Fruit fly (Drosophila melanogaster): ENCODE results near the gene Polr2A.

Gene Polr2A

DNA sequence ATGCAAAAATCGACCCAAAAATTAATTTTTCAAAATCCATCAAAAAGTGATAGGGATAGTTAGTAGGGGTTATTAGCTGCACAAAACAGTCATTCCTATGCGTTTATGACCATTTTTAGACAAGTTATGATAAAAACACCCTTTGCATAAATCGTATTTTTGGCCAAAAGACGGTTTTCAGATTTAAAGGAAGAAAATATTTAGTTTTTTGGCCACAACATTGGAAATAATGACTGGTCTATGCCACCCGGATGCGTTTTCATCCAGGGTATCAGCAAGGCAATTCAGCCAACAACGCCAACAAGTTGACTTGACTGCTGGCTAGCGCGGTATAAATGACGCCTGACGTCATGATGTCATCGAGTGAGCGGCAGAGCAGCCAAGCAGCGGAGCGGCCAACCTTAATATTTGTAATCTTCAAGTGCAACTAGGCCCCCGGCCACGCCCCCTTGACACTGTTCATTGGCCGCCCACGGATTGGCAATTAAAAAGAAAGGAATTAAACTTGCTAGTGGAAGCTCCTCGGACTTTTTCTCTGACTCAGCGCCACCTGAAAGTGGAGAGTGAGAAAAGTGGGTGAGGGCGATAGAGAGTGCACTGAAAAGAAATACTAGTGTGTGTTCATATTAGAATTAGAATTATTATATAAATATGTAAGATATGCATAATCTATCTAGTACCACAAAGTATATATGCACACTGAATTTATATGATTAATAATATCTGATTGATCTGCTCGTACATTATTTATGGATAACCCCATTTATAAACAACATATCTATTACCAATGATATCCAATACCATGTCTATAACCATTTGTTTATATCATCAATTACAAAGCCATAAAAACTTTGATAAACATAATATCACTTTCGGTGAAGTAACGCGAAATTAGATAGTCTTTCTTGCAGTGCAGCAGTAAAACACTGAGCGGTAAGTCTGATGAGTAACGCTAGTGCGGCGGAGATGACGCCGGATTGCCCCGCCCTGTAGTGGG is 10.1 kb downstream of the Polr2A start (continued):
- peak; percentile 87 for TF ChIP-seq CG17829 (tag; optimal IDR thresholded peaks at IDR 0.05)
- peak; percentile 63 for TF ChIP-seq esg (GFP tag; conservative IDR thresholded peaks at IDR 0.05)
- no peak for TF ChIP-seq CG4360 (GFP tag; IDR thresholded peaks at IDR 0.05)
- no peak for TF ChIP-seq CG14965 (GFP tag; optimal IDR thresholded peaks at IDR 0.05; ENCODE audit: borderline replicate concordance)
- no peak for TF ChIP-seq HLHmδ (GFP tag; optimal IDR thresholded peaks at IDR 0.05)
- TF ChIP-seq CG18619 (GFP tag; optimal IDR thresholded peaks at IDR 0.05), result peak; percentile 87
- peak; percentile 27; the same call in 1 of the 2 replicates for TF ChIP-seq CG17328 (GFP tag; IDR thresholded peaks at IDR 0.05)
- peak; percentile 76 for TF ChIP-seq CG9215 (GFP tag; IDR thresholded peaks at IDR 0.05)
- no peak for TF ChIP-seq seq (GFP tag; IDR thresholded peaks at IDR 0.05)
- peak; percentile 54 for TF ChIP-seq CG2116 (GFP tag; optimal IDR thresholded peaks at IDR 0.05)
- peak; percentile 38 for TF ChIP-seq CG4617 (GFP tag; optimal IDR thresholded peaks at IDR 0.05; ENCODE audit: borderline replicate concordance)
- peak; percentile 47 to 83 for TF ChIP-seq dpn (GFP tag; optimal IDR thresholded peaks at IDR 0.05)
- TF ChIP-seq CG16779 (GFP tag; IDR thresholded peaks at IDR 0.05), result no peak
- TF ChIP-seq CTCF (GFP tag; optimal IDR thresholded peaks at IDR 0.05), result peak; percentile 19
- TF ChIP-seq croc (GFP tag; conservative IDR thresholded peaks at IDR 0.05), result no peak; the same call in 2 of the 3 replicates
- TF ChIP-seq tup (GFP tag; optimal IDR thresholded peaks at IDR 0.05), result no peak
- TF ChIP-seq fd3F (GFP tag; optimal IDR thresholded peaks at IDR 0.05), result peak; percentile 85
- peak; percentile 0 for TF ChIP-seq Sry-δ (GFP tag; optimal IDR thresholded peaks at IDR 0.05)
- TF ChIP-seq jigr1 (GFP tag; IDR thresholded peaks at IDR 0.05), result 0 out of 3 replicates have a peak, but pooled peaks have one; percentile 35
- TF ChIP-seq exex (tag; optimal IDR thresholded peaks at IDR 0.05), result peak; percentile 57
- TF ChIP-seq CG6813 (GFP tag; optimal IDR thresholded peaks at IDR 0.05), result peak; percentile 78
- no peak for TF ChIP-seq CG2199 (GFP tag; IDR thresholded peaks at IDR 0.05)
- TF ChIP-seq cas (GFP tag; IDR thresholded peaks at IDR 0.05), result no peak
- TF ChIP-seq CG12236 (GFP tag; optimal IDR thresholded peaks at IDR 0.05), result no peak
- TF ChIP-seq Xbp1 (GFP tag; optimal IDR thresholded peaks at IDR 0.05), result peak; percentile 77
- TF ChIP-seq C15 (GFP tag; IDR thresholded peaks at IDR 0.05), result no peak
- peak; percentile 58 for TF ChIP-seq CG30431 (GFP tag; optimal IDR thresholded peaks at IDR 0.05)
- TF ChIP-seq hbn (GFP tag; IDR thresholded peaks at IDR 0.05; ENCODE audit: partially characterized antibody), result no peak
- TF ChIP-seq luna (GFP tag; optimal IDR thresholded peaks at IDR 0.05), result no peak
- peak in 1 of 2 experiments; percentile 58 for TF ChIP-seq insv (GFP tag; optimal IDR thresholded peaks at IDR 0.05)
- TF ChIP-seq CG12391 (tag; optimal IDR thresholded peaks at IDR 0.05), result peak; percentile 88
- TF ChIP-seq CG8281 (tag; optimal IDR thresholded peaks at IDR 0.05), result peak; percentile 61
- TF ChIP-seq CG13894 (tag; optimal IDR thresholded peaks at IDR 0.05), result peak; percentile 70
- peak; percentile 6 for TF ChIP-seq fd64A (GFP tag; optimal IDR thresholded peaks at IDR 0.05)
- TF ChIP-seq pfk (GFP tag; optimal IDR thresholded peaks at IDR 0.05), result no peak
- TF ChIP-seq maf-S (GFP tag; optimal IDR thresholded peaks at IDR 0.05), result no peak
- TF ChIP-seq gfzf (GFP tag; optimal IDR thresholded peaks at IDR 0.05), result no peak
- peak; percentile 70 for TF ChIP-seq sob (GFP tag; IDR thresholded peaks at IDR 0.05)
- TF ChIP-seq CG3995 (GFP tag; optimal IDR thresholded peaks at IDR 0.05), result peak; percentile 44
- TF ChIP-seq knrl (GFP tag; IDR thresholded peaks at IDR 0.05; ENCODE audit: partially characterized antibody), result no peak
- TF ChIP-seq CG18764 (GFP tag; optimal IDR thresholded peaks at IDR 0.05), result peak; percentile 23
- TF ChIP-seq CG4707 (GFP tag; optimal IDR thresholded peaks at IDR 0.05), result peak; percentile 56
- peak; percentile 46; the same call in 1 of the 3 replicates for TF ChIP-seq gce (GFP tag; IDR thresholded peaks at IDR 0.05)
- peak; percentile 71 for TF ChIP-seq Adf1 (GFP tag; IDR thresholded peaks at IDR 0.05)
- peak; percentile 36 for TF ChIP-seq CG14441 (GFP tag; IDR thresholded peaks at IDR 0.05)
- no peak for TF ChIP-seq CG10565 (GFP tag; optimal IDR thresholded peaks at IDR 0.05)
- TF ChIP-seq chn (GFP tag; optimal IDR thresholded peaks at IDR 0.05), result no peak
- peak; percentile 94 for TF ChIP-seq CG7556 (GFP tag; optimal IDR thresholded peaks at IDR 0.05)
- peak; percentile 38; the same call in 1 of the 2 replicates for TF ChIP-seq wdn (GFP tag; IDR thresholded peaks at IDR 0.05)

All from whole organism, embryonic.